Worm (Caenorhabditis elegans): ENCODE results near the gene orc-5.

- TF ChIP-seq nhr-12 (tag; optimal IDR thresholded peaks at IDR 0.05) (no peak), elt-3 (tag; optimal IDR thresholded peaks at IDR 0.05) (no peak), unc-39 (tag; optimal IDR thresholded peaks at IDR 0.05) (no peak), ces-1 (GFP tag; optimal IDR thresholded peaks at IDR 0.05) (no peak), lin-13 (tag; optimal IDR thresholded peaks at IDR 0.05) (no peak), ceh-39 (tag; optimal IDR thresholded peaks at IDR 0.05) (no peak), pha-4 (tag; optimal IDR thresholded peaks at IDR 0.05) (no peak), zip-8 (tag; optimal IDR thresholded peaks at IDR 0.05) (no peak), unc-62 (GFP tag; optimal IDR thresholded peaks at IDR 0.05) (no peak)
These were observed 49.7 kb upstream of the orc-5 start for ce11 chrIV:10784085-10784484.

Data from whole organism, mixed stage, embryonic.